Fruit fly (Drosophila melanogaster): ENCODE data around the gene Ir94h.

DNA sequence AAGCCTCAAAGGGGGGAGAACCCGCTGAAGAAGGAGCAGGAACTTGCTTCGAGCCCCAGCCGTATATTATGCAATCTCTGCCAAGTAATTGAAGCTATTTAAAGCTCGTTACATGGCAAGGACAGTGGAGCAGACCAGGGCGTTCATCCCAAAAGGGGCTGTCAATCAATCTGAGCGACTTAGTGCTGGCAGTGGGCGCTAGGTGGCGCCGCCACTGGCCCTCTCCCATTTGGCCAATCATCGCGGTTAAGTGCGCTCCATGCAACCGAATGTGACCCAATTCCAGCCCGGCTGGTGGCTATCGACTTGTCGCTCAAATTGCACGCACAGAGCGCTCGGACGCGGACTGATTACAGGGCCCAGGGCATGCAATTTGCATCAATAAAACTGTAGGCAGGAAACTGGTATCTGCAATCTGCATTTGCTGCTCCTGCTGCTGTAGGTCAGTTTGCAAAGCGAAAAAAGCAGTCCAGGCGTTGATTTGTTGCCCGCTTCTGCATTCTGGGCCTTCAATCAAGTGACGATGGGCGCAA lies 22.2 kb downstream of the Ir94h start:
- TF ChIP-seq Ets21C (GFP tag; optimal IDR thresholded peaks at IDR 0.05) (no peak), Hr39 (GFP tag; optimal IDR thresholded peaks at IDR 0.05) (no peak), topi (GFP tag; optimal IDR thresholded peaks at IDR 0.05) (no peak), Sox15 (GFP tag; optimal IDR thresholded peaks at IDR 0.05) (no peak), CG9139 (GFP tag; optimal IDR thresholded peaks at IDR 0.05) (no peak), fkh (GFP tag; optimal IDR thresholded peaks at IDR 0.05) (no peak), CG16779 (tag; optimal IDR thresholded peaks at IDR 0.05) (no peak), Smox (GFP tag; optimal IDR thresholded peaks at IDR 0.05) (no peak)
